Fruit fly (Drosophila melanogaster) whole organism, embryonic: ENCODE measurements around the gene CG13386.

ENCODE experiments used
- CG10366 ChIP-seq: fragments of 200-800 bp; sonication (Bioruptor generic); IDR thresholded peaks from 2 replicates; pipeline ENCODE4 v1.3.6; 2022; ENCODE audit warnings: missing biosample characterization, missing genetic modification characterization
- CG10565 ChIP-seq: fragments of 200-800 bp; sonication (Bioruptor generic); optimal IDR thresholded peaks from 3 replicates; lab custom pipeline; 2016; ENCODE audit warnings: missing biosample characterization, mild to moderate bottlenecking, missing genetic modification characterization
- CG12391 ChIP-seq: fragments of 200-800 bp; sonication (Bioruptor generic); optimal IDR thresholded peaks from 3 replicates; lab custom pipeline; 2018; ENCODE audit warnings: missing biosample characterization, mild to moderate bottlenecking, missing genetic modification characterization, moderate library complexity
- CG13123 ChIP-seq: fragments of 200-800 bp; sonication (Bioruptor generic); optimal IDR thresholded peaks from 2 replicates; lab custom pipeline; 2016; ENCODE audit warnings: missing biosample characterization, missing genetic modification characterization
- CG15011 ChIP-seq: fragments of 200-800 bp; sonication (Bioruptor generic); optimal IDR thresholded peaks from 3 replicates; lab custom pipeline; 2018; ENCODE audit warnings: missing biosample characterization, mild to moderate bottlenecking, missing genetic modification characterization
- CG15514 ChIP-seq: fragments of 200-800 bp; sonication (Bioruptor generic); optimal IDR thresholded peaks from 3 replicates; lab custom pipeline; 2017; ENCODE audit warnings: missing biosample characterization, missing genetic modification characterization, mild to moderate bottlenecking, moderate library complexity, missing genetic modification reagents
- CG16779 ChIP-seq: fragments of 200-800 bp; sonication (Bioruptor generic); IDR thresholded peaks from 2 replicates; pipeline ENCODE4 v1.3.6; 2022; ENCODE audit warnings: missing biosample characterization, missing genetic modification characterization
- CG17612 ChIP-seq: fragments of 200-800 bp; sonication (Bioruptor generic); IDR thresholded peaks from 2 replicates; pipeline ENCODE4 v1.3.6; 2022; ENCODE audit warnings: missing biosample characterization, missing genetic modification characterization
- CG17829 ChIP-seq: fragments of 200-800 bp; optimal IDR thresholded peaks from 2 replicates; lab custom pipeline; 2019; ENCODE audit warnings: missing biosample characterization, mild to moderate bottlenecking, missing genetic modification characterization, moderate library complexity
- CG2129 ChIP-seq: fragments of 200-800 bp; sonication (Bioruptor generic); IDR thresholded peaks from 2 replicates; pipeline ENCODE4 v1.3.6; 2022; ENCODE audit warnings: missing biosample characterization, missing genetic modification characterization; ENCODE audit not compliant: partially characterized antibody
- CG2712 ChIP-seq: fragments of 200-800 bp; optimal IDR thresholded peaks from 3 replicates; lab custom pipeline; 2019; ENCODE audit warnings: missing biosample characterization, mild to moderate bottlenecking, missing genetic modification characterization, moderate library complexity
- CG4360 ChIP-seq: fragments of 200-800 bp; sonication (Bioruptor generic); IDR thresholded peaks from 2 replicates; pipeline ENCODE4 v1.3.6; 2022; ENCODE audit warnings: missing biosample characterization, missing genetic modification characterization
- CG4617 ChIP-seq: fragments of 200-800 bp; sonication (Bioruptor generic); optimal IDR thresholded peaks from 3 replicates; lab custom pipeline; 2016; ENCODE audit warnings: missing biosample characterization, missing genetic modification characterization, borderline replicate concordance
- CG4820 ChIP-seq: fragments of 200-800 bp; sonication (Bioruptor generic); optimal IDR thresholded peaks from 3 replicates; lab custom pipeline; 2016; ENCODE audit warnings: missing biosample characterization, missing genetic modification characterization
- CG6254 ChIP-seq: fragments of 200-800 bp; sonication (Bioruptor generic); optimal IDR thresholded peaks from 3 replicates; lab custom pipeline; 2017; ENCODE audit warnings: mild to moderate bottlenecking, missing biosample characterization, missing genetic modification reagents, missing genetic modification characterization
- CG6272 ChIP-seq: fragments of 200-800 bp; sonication (Bioruptor generic); IDR thresholded peaks from 2 replicates; pipeline ENCODE4 v1.3.6; 2022; ENCODE audit warnings: missing biosample characterization, missing genetic modification characterization
- CG6765 ChIP-seq: fragments of 200-800 bp; sonication (Bioruptor generic); optimal IDR thresholded peaks from 3 replicates; lab custom pipeline; 2017; ENCODE audit warnings: missing biosample characterization, mild to moderate bottlenecking, missing genetic modification characterization
- CG6854 ChIP-seq: fragments of 200-800 bp; sonication (Bioruptor generic); optimal IDR thresholded peaks from 3 replicates; lab custom pipeline; 2017; ENCODE audit warnings: missing biosample characterization, mild to moderate bottlenecking, missing genetic modification characterization
- CG7745 ChIP-seq: fragments of 200-800 bp; sonication (Bioruptor generic); optimal IDR thresholded peaks from 2 replicates; lab custom pipeline; 2018; ENCODE audit warnings: missing biosample characterization, mild to moderate bottlenecking, missing genetic modification characterization, moderate library complexity
- CG8359 ChIP-seq: fragments of 200-800 bp; sonication (Bioruptor generic); optimal IDR thresholded peaks from 2 replicates; lab custom pipeline; 2017; ENCODE audit warnings: missing biosample characterization, mild to moderate bottlenecking, missing genetic modification characterization, borderline replicate concordance
- Deaf1 ChIP-seq: fragments of 200-800 bp; optimal IDR thresholded peaks from 3 replicates; lab custom pipeline; 2019; ENCODE audit warnings: missing biosample characterization, mild to moderate bottlenecking, missing genetic modification characterization, moderate library complexity
- Doc3 ChIP-seq: fragments of 200-800 bp; sonication (Bioruptor generic); IDR thresholded peaks from 3 replicates; pipeline ENCODE4 v1.3.6; 2022; ENCODE audit warnings: missing biosample characterization, missing genetic modification characterization; ENCODE audit not compliant: partially characterized antibody
- ERR ChIP-seq: fragments of 200-800 bp; sonication (Bioruptor generic); optimal IDR thresholded peaks from 2 replicates; lab custom pipeline; 2016; ENCODE audit warnings: missing biosample characterization, missing genetic modification characterization
- HmgD ChIP-seq: fragments of 200-800 bp; sonication (Bioruptor generic); optimal IDR thresholded peaks from 3 replicates; lab custom pipeline; 2016; ENCODE audit warnings: missing biosample characterization, missing genetic modification characterization
- Lpt ChIP-seq: fragments of >200 bp; optimal IDR thresholded peaks from 2 replicates; lab custom pipeline; 2018; ENCODE audit warnings: missing biosample characterization, missing genetic modification characterization
- Med ChIP-seq: fragments of 200-800 bp; sonication (Bioruptor generic); peaks from one replicate; lab custom pipeline; 2016; ENCODE audit warnings: missing biosample characterization, missing genetic modification characterization, mild to moderate bottlenecking, inconsistent platforms, moderate library complexity
- Meics ChIP-seq: fragments of 200-800 bp; sonication (Bioruptor generic); optimal IDR thresholded peaks from 2 replicates; lab custom pipeline; 2017; ENCODE audit warnings: missing biosample characterization, mild to moderate bottlenecking, missing genetic modification characterization
- Opbp ChIP-seq: fragments of 200-800 bp; sonication (Bioruptor generic); IDR thresholded peaks from 3 replicates; pipeline ENCODE4 v1.3.6; 2022; ENCODE audit warnings: missing biosample characterization, missing genetic modification characterization; ENCODE audit not compliant: partially characterized antibody
- Rx ChIP-seq: fragments of 200-800 bp; sonication (Bioruptor generic); IDR thresholded peaks from 2 replicates; pipeline ENCODE4 v1.3.6; 2022; ENCODE audit warnings: missing biosample characterization, missing genetic modification characterization
- Sry-δ ChIP-seq: fragments of 200-800 bp; sonication (Bioruptor generic); optimal IDR thresholded peaks from 2 replicates; lab custom pipeline; 2016; ENCODE audit warnings: missing biosample characterization, missing genetic modification characterization
- Xrp1 ChIP-seq: fragments of 200-800 bp; sonication (Bioruptor generic); IDR thresholded peaks from 2 replicates; pipeline ENCODE4 v1.3.6; 2022; ENCODE audit warnings: missing biosample characterization, missing genetic modification characterization
- bbx ChIP-seq: fragments of 200-800 bp; sonication (Bioruptor generic); IDR thresholded peaks from 2 replicates; pipeline ENCODE4 v1.3.6; 2022; ENCODE audit warnings: missing biosample characterization, missing genetic modification characterization; ENCODE audit not compliant: partially characterized antibody
- dan ChIP-seq: fragments of 200-800 bp; sonication (Bioruptor generic); IDR thresholded peaks from 2 replicates; pipeline ENCODE4 v1.3.6; 2022; ENCODE audit warnings: missing biosample characterization, missing genetic modification characterization
- dati ChIP-seq: fragments of 200-800 bp; sonication (Bioruptor generic); IDR thresholded peaks from 2 replicates; pipeline ENCODE4 v1.3.6; 2022; ENCODE audit warnings: missing biosample characterization, missing genetic modification characterization
- emc ChIP-seq: fragments of 200-800 bp; sonication (Bioruptor generic); optimal IDR thresholded peaks from 2 replicates; lab custom pipeline; 2016; ENCODE audit warnings: missing biosample characterization, missing genetic modification characterization
- fd102C ChIP-seq: fragments of 200-800 bp; sonication (Bioruptor generic); optimal IDR thresholded peaks from 2 replicates; lab custom pipeline; 2018; ENCODE audit warnings: missing biosample characterization, mild to moderate bottlenecking, missing genetic modification characterization, moderate library complexity
- inv ChIP-seq: fragments of 200-800 bp; sonication (Bioruptor generic); IDR thresholded peaks from 2 replicates; pipeline ENCODE4 v1.3.6; 2022; ENCODE audit warnings: missing biosample characterization, missing genetic modification characterization; ENCODE audit not compliant: partially characterized antibody
- knrl ChIP-seq: fragments of 200-800 bp; sonication (Bioruptor generic); IDR thresholded peaks from 3 replicates; pipeline ENCODE4 v1.3.6; 2022; ENCODE audit warnings: missing biosample characterization, missing genetic modification characterization; ENCODE audit not compliant: partially characterized antibody
- lov ChIP-seq, 2 experiments: fragments of 200-800 bp in 1 of 2; fragments of >200 bp in 1 of 2; sonication (Bioruptor generic) in 1 of 2; IDR thresholded peaks in 1 of 2; optimal IDR thresholded peaks in 1 of 2; 2 replicates in 1 of 2; 3 replicates in 1 of 2; pipeline versions ENCODE4 v1.3.6 to Lab custom; 2017 to 2022; ENCODE audit warnings: missing biosample characterization in 1 of 2, missing genetic modification characterization in 1 of 2
- pita ChIP-seq: fragments of 200-800 bp; sonication (Bioruptor generic); optimal IDR thresholded peaks from 2 replicates; lab custom pipeline; 2017; ENCODE audit warnings: missing biosample characterization, mild to moderate bottlenecking, missing genetic modification characterization
- psq ChIP-seq: fragments of 200-800 bp; sonication (Bioruptor generic); optimal IDR thresholded peaks from 2 replicates; lab custom pipeline; 2017; ENCODE audit warnings: missing biosample characterization, missing genetic modification characterization
- pzg ChIP-seq: fragments of 200-800 bp; sonication (Bioruptor generic); optimal IDR thresholded peaks from 3 replicates; lab custom pipeline; 2018; ENCODE audit warnings: missing biosample characterization, mild to moderate bottlenecking, missing genetic modification characterization, moderate library complexity
- repo ChIP-seq: fragments of 200-800 bp; sonication (Bioruptor generic); optimal IDR thresholded peaks from 2 replicates; lab custom pipeline; 2016; ENCODE audit warnings: missing biosample characterization, missing genetic modification characterization
- slou ChIP-seq: fragments of 200-800 bp; sonication (Bioruptor generic); optimal IDR thresholded peaks from 3 replicates; lab custom pipeline; 2016; ENCODE audit warnings: missing biosample characterization, missing genetic modification characterization
- stc ChIP-seq: fragments of 200-800 bp; sonication (Bioruptor generic); IDR thresholded peaks from 2 replicates; pipeline ENCODE4 v1.3.6; 2022; ENCODE audit warnings: missing biosample characterization, missing genetic modification characterization
- tap ChIP-seq: fragments of 200-800 bp; optimal IDR thresholded peaks from 3 replicates; lab custom pipeline; 2019; ENCODE audit warnings: missing biosample characterization, mild to moderate bottlenecking, missing genetic modification characterization, moderate library complexity
- twi ChIP-seq: fragments of 200-800 bp; optimal IDR thresholded peaks from 2 replicates; lab custom pipeline; 2019; ENCODE audit warnings: missing biosample characterization, mild to moderate bottlenecking, missing genetic modification characterization, moderate library complexity
- vnd ChIP-seq: fragments of 200-800 bp; sonication (Bioruptor generic); IDR thresholded peaks from 3 replicates; pipeline ENCODE4 v1.3.6; 2022; ENCODE audit warnings: missing biosample characterization, missing genetic modification characterization; ENCODE audit not compliant: partially characterized antibody
- wor ChIP-seq: fragments of 200-800 bp; sonication (Bioruptor generic); IDR thresholded peaks from 2 replicates; pipeline ENCODE4 v1.3.6; 2022; ENCODE audit warnings: missing biosample characterization, missing genetic modification characterization

CG13386 gene

dm6 chr2L:8374235-8374634 lies 24.6 kb upstream of the CG13386 start, which contains the start of gene Wdr82 (continued):
- TF ChIP-seq Deaf1 (tag; lab: Kevin White, UChicago) (no peak), bbx (peak; percentile 87), CG8359 (GFP tag; lab: Kevin White, UChicago) (no peak), vnd (GFP tag; lab: Robert Waterston, UW) (peak; percentile 65), CG4820 (GFP tag; lab: Kevin White, UChicago) (no peak), Med (GFP tag; lab: Kevin White, UChicago) (peak; percentile 2), slou (GFP tag; lab: Kevin White, UChicago) (no peak), Meics (GFP tag; lab: Kevin White, UChicago) (no peak), pita (GFP tag; lab: Kevin White, UChicago) (no peak), CG10366 (GFP tag; lab: Robert Waterston, UW) (no peak), CG6254 (GFP tag; lab: Kevin White, UChicago) (no peak), CG6765 (GFP tag; lab: Kevin White, UChicago) (no peak), psq (GFP tag; lab: Kevin White, UChicago) (no peak), CG12391 (no peak), CG15011 (GFP tag; lab: Kevin White, UChicago) (no peak), dati (no peak), twi (tag; lab: Kevin White, UChicago) (no peak), CG4360 (GFP tag; lab: Robert Waterston, UW) (no peak), CG2712 (tag; lab: Kevin White, UChicago) (peak; percentile 18), tap (tag; lab: Kevin White, UChicago) (no peak), HmgD (no peak), CG4617 (GFP tag; lab: Kevin White, UChicago) (peak; percentile 6), ERR (GFP tag; lab: Kevin White, UChicago) (no peak), lov (optimal IDR thresholded peaks at IDR 0.05; lab: Kevin White, UChicago) (no peak), lov (GFP tag; IDR thresholded peaks at IDR 0.05; lab: Robert Waterston, UW) (no peak), CG6854 (GFP tag; lab: Kevin White, UChicago) (no peak), fd102C (GFP tag; lab: Kevin White, UChicago) (no peak), CG16779 (GFP tag; lab: Robert Waterston, UW) (no peak), Sry-δ (peak; percentile 47), Rx (GFP tag; lab: Robert Waterston, UW) (no peak), CG13123 (no peak), dan (GFP tag; lab: Robert Waterston, UW) (no peak), CG2129 (GFP tag; lab: Robert Waterston, UW) (peak; percentile 55; the same call in 1 of the 2 replicates), CG15514 (GFP tag; lab: Kevin White, UChicago) (peak; percentile 100), CG10565 (GFP tag; lab: Kevin White, UChicago) (no peak), inv (GFP tag; lab: Robert Waterston, UW) (peak; percentile 36; the same call in 1 of the 2 replicates), CG17612 (GFP tag; lab: Robert Waterston, UW) (no peak), repo (GFP tag; lab: Kevin White, UChicago) (no peak), CG7745 (tag; lab: Kevin White, UChicago) (no peak), emc (GFP tag; lab: Kevin White, UChicago) (no peak), Xrp1 (GFP tag; lab: Robert Waterston, UW) (no peak), stc (GFP tag; lab: Robert Waterston, UW) (no peak), Lpt (no peak), knrl (GFP tag; lab: Robert Waterston, UW) (peak; percentile 55; the same call in 2 of the 3 replicates), Doc3 (GFP tag; lab: Robert Waterston, UW) (peak; percentile 37; the same call in 1 of the 3 replicates), wor (GFP tag; lab: Robert Waterston, UW) (no peak), pzg (peak; percentile 65), CG17829 (tag; lab: Kevin White, UChicago) (peak; percentile 31), CG6272 (no peak), Opbp (peak; percentile 71; the same call in 2 of the 3 replicates)
